Worm (Caenorhabditis elegans): Measurements from ENCODE around the gene gpx-6.

- TF ChIP-seq lin-13 (GFP tag; optimal IDR thresholded peaks at IDR 0.05) (no peak), nhr-11 (tag; optimal IDR thresholded peaks at IDR 0.05) (no peak), elt-3 (tag; optimal IDR thresholded peaks at IDR 0.05) (no peak)
Measured at ce11 chrIV:8255221-8255620, 33.2 kb downstream of the gpx-6 start.
